Worm (Caenorhabditis elegans) whole organism, late embryonic: ENCODE measurements around the gene str-9.
"Not testable (repeated sequence)": the region's sequence is repeated elsewhere in the genome, so short reads cannot be mapped to it uniquely, and the experiment has no call there.

Experiments used
- ceh-2 ChIP-seq: sonication (generic microtip); optimal IDR thresholded peaks from 2 replicates; lab custom pipeline; 2016; ENCODE audit warnings: missing genotype, missing genetic modification characterization, missing compliant biosample characterization
- elt-2 ChIP-seq: sonication (generic microtip); optimal IDR thresholded peaks from 2 replicates; lab custom pipeline; 2016; ENCODE audit warnings: missing genetic modification reagents, missing genetic modification characterization, missing compliant biosample characterization
- hlh-30 ChIP-seq: sonication (generic microtip); optimal IDR thresholded peaks from 2 replicates; lab custom pipeline; 2017; ENCODE audit warnings: antibody characterized with exemption, missing genetic modification characterization, missing compliant biosample characterization; ENCODE audit not compliant: insufficient read depth
- lim-6 ChIP-seq: sonication (generic microtip); optimal IDR thresholded peaks from 2 replicates; lab custom pipeline; 2016; ENCODE audit warnings: missing genetic modification characterization, missing compliant biosample characterization
- mec-3 ChIP-seq: sonication (generic microtip); optimal IDR thresholded peaks from 2 replicates; lab custom pipeline; 2016; ENCODE audit warnings: borderline replicate concordance, missing genetic modification characterization, missing compliant biosample characterization
- nfya-1 ChIP-seq: sonication (generic microtip); optimal IDR thresholded peaks from 2 replicates; lab custom pipeline; 2017; ENCODE audit warnings: missing genetic modification characterization, mild to moderate bottlenecking, missing compliant biosample characterization, antibody characterized with exemption, moderate library complexity
- rnt-1 ChIP-seq: sonication (generic microtip); optimal IDR thresholded peaks from 2 replicates; lab custom pipeline; 2016; ENCODE audit warnings: missing genetic modification characterization, missing compliant biosample characterization

- TF ChIP-seq elt-2 (tag; lab: Kevin White, UChicago); rnt-1 (tag; lab: Kevin White, UChicago); nfya-1 (tag; lab: Kevin White, UChicago); hlh-30 (tag; lab: Kevin White, UChicago); ceh-2 (tag; lab: Kevin White, UChicago); lim-6 (tag; lab: Kevin White, UChicago); mec-3: not testable (repeated sequence)
These were observed 48.9 kb downstream of the str-9 start, which contains the start of gene srsx-38 for ce11 chrV:15807420-15807819.
